Fruit fly (Drosophila melanogaster): ENCODE data around the gene CG31523.

Gene CG31523

dm6 chr3R:4470695-4471046 is 8.3 kb downstream of the CG31523 start:
- TF ChIP-seq Myc (optimal IDR thresholded peaks at IDR 0.05) = no peak
- no peak for TF ChIP-seq Rel (GFP tag; optimal IDR thresholded peaks at IDR 0.05)
- TF ChIP-seq Rel (tag; optimal IDR thresholded peaks at IDR 0.05) = peak; percentile 2

DNA sequence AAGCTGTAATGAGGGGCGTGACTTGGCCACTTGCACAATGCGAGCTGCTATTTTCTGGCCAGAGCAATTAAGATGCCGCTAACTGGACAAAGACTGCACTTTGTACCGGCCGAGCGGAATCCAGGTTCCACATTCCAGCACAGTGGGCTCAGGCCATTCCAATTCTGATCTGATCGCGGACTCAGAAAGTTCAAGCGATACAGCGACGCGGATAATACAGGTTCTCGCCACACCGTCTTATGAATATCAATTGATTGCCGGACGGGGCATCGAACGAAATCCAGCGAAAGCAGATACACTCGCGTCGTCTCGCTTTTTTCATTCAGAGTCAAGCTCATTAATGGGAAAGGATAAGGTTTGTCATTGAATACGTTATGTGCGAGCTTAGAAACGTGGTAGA is 10.1 kb downstream of the CG31523 start:
- TF ChIP-seq rgr (GFP tag; optimal IDR thresholded peaks at IDR 0.05) (no peak), N (GFP tag; optimal IDR thresholded peaks at IDR 0.05) (no peak), Hnf4 (GFP tag; optimal IDR thresholded peaks at IDR 0.05) (peak; percentile 72), jim (GFP tag; optimal IDR thresholded peaks at IDR 0.05) (no peak), Jra (GFP tag; optimal IDR thresholded peaks at IDR 0.05) (no peak)

dm6 chr3R:4466894-4467293 is 12.1 kb downstream of the CG31523 start:
- TF ChIP-seq GATAd (GFP tag; optimal IDR thresholded peaks at IDR 0.05) (no peak), Hr78 (GFP tag; optimal IDR thresholded peaks at IDR 0.05) (no peak), jim (GFP tag; optimal IDR thresholded peaks at IDR 0.05) (no peak), h (GFP tag; optimal IDR thresholded peaks at IDR 0.05) (no peak), CG32264 (GFP tag; optimal IDR thresholded peaks at IDR 0.05) (no peak), woc (GFP tag; optimal IDR thresholded peaks at IDR 0.05) (no peak), Vsx2 (GFP tag; optimal IDR thresholded peaks at IDR 0.05; ENCODE audit: partially characterized antibody) (no peak), Hr83 (GFP tag; optimal IDR thresholded peaks at IDR 0.05; ENCODE audit: poor library complexity, severe bottlenecking) (no peak), Sp1 (GFP tag; optimal IDR thresholded peaks at IDR 0.05) (no peak), sage (GFP tag; optimal IDR thresholded peaks at IDR 0.05) (no peak), Rel (GFP tag; optimal IDR thresholded peaks at IDR 0.05) (no peak), Rel (tag; optimal IDR thresholded peaks at IDR 0.05) (no peak), ey (GFP tag; optimal IDR thresholded peaks at IDR 0.05) (no peak), pan (optimal IDR thresholded peaks at IDR 0.05) (no peak), Dfd (GFP tag; optimal IDR thresholded peaks at IDR 0.05) (no peak), brk (GFP tag; optimal IDR thresholded peaks at IDR 0.05) (no peak), HLH106 (tag; optimal IDR thresholded peaks at IDR 0.05) (no peak), Myc (optimal IDR thresholded peaks at IDR 0.05) (no peak), sv (GFP tag; optimal IDR thresholded peaks at IDR 0.05) (no peak)

DNA sequence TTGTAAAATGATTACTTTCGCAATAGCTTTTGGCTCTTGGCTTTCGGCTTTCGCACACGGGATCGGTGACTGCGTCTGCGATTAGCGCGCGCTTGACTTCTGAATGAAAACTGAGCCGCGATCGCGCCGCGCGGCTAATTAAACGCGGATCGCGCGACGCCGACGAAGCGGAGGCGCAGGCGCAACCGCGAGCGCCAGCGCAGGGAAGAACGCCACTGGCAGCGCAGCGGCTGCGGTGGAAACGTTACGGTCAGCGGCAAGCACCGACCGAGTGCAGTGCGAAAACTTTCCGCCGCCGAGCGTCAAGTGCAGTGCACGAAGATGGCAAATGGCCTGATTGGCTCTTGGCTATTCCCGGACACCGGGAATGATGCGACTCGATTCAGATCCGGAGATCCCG is 16.2 kb downstream of the CG31523 start, which contains the start of gene CG31522:
TSS of gene CG31522 (minus strand) at position 101 of the 400 bp plus-strand sequence.
- TF ChIP-seq dsf (GFP tag; optimal IDR thresholded peaks at IDR 0.05; ENCODE audit: borderline replicate concordance) (no peak), usp (GFP tag; optimal IDR thresholded peaks at IDR 0.05) (no peak), pan (optimal IDR thresholded peaks at IDR 0.05) (no peak), lola (GFP tag; optimal IDR thresholded peaks at IDR 0.05) (no peak), Hr78 (GFP tag; optimal IDR thresholded peaks at IDR 0.05) (no peak), sv (GFP tag; optimal IDR thresholded peaks at IDR 0.05) (no peak), Vsx2 (GFP tag; optimal IDR thresholded peaks at IDR 0.05; ENCODE audit: partially characterized antibody) (no peak), dl (GFP tag; optimal IDR thresholded peaks at IDR 0.05; ENCODE audit: insufficient read depth in 1 of 2, partially characterized antibody in 2 of 2) (no peak), dmrt93B (GFP tag; optimal IDR thresholded peaks at IDR 0.05) (no peak), Myc (optimal IDR thresholded peaks at IDR 0.05) (no peak), woc (GFP tag; optimal IDR thresholded peaks at IDR 0.05) (no peak), N (GFP tag; optimal IDR thresholded peaks at IDR 0.05) (no peak), Mio (GFP tag; optimal IDR thresholded peaks at IDR 0.05) (no peak), CG32264 (GFP tag; optimal IDR thresholded peaks at IDR 0.05) (no peak)

- TF ChIP-seq fru (GFP tag; optimal IDR thresholded peaks at IDR 0.05) = no peak
- no peak for TF ChIP-seq CrebA (GFP tag; optimal IDR thresholded peaks at IDR 0.05; ENCODE audit: borderline replicate concordance)
- no peak for TF ChIP-seq Hr83 (GFP tag; optimal IDR thresholded peaks at IDR 0.05; ENCODE audit: poor library complexity, severe bottlenecking)
- no peak for TF ChIP-seq Hnf4 (GFP tag; optimal IDR thresholded peaks at IDR 0.05)
- no peak for TF ChIP-seq Sp1 (GFP tag; optimal IDR thresholded peaks at IDR 0.05)
- TF ChIP-seq dmrt93B (GFP tag; optimal IDR thresholded peaks at IDR 0.05) = no peak
- no peak for TF ChIP-seq Hr78 (GFP tag; optimal IDR thresholded peaks at IDR 0.05)
- TF ChIP-seq foxo (GFP tag; optimal IDR thresholded peaks at IDR 0.05) = no peak
- TF ChIP-seq Jra (GFP tag; optimal IDR thresholded peaks at IDR 0.05) = no peak
- TF ChIP-seq Vsx2 (GFP tag; optimal IDR thresholded peaks at IDR 0.05; ENCODE audit: partially characterized antibody) = no peak
- TF ChIP-seq brk (GFP tag; optimal IDR thresholded peaks at IDR 0.05) = no peak
- no peak for TF ChIP-seq Mio (GFP tag; optimal IDR thresholded peaks at IDR 0.05)
- TF ChIP-seq Rel (GFP tag; optimal IDR thresholded peaks at IDR 0.05) = no peak
- no peak for TF ChIP-seq Rel (tag; optimal IDR thresholded peaks at IDR 0.05)
- no peak for TF ChIP-seq Myc (optimal IDR thresholded peaks at IDR 0.05)
- no peak for TF ChIP-seq ey (GFP tag; optimal IDR thresholded peaks at IDR 0.05)
- no peak for TF ChIP-seq h (GFP tag; optimal IDR thresholded peaks at IDR 0.05)
These were observed 20.7 kb downstream of the CG31523 start for dm6 chr3R:4458272-4458671.
